Fruit fly (Drosophila melanogaster) whole organism, embryonic: ENCODE data around the gene sqh.

ENCODE experiments used
- Antp ChIP-seq: fragments of 200-800 bp; sonication (Bioruptor generic); optimal IDR thresholded peaks from 3 replicates; lab custom pipeline; 2016; ENCODE audit warnings: missing biosample characterization, missing genetic modification characterization
- CG1024 ChIP-seq: fragments of 200-800 bp; sonication (Bioruptor generic); IDR thresholded peaks from 2 replicates; pipeline ENCODE4 v1.3.6; 2022; ENCODE audit warnings: missing biosample characterization, missing genetic modification characterization
- CG11695 ChIP-seq: fragments of 200-800 bp; sonication (Bioruptor generic); IDR thresholded peaks from 3 replicates; pipeline ENCODE4 v1.3.6; 2022; ENCODE audit warnings: missing biosample characterization, missing genetic modification characterization
- CG12942 ChIP-seq: fragments of 200-800 bp; sonication (Bioruptor generic); optimal IDR thresholded peaks from 3 replicates; lab custom pipeline; 2016; ENCODE audit warnings: missing biosample characterization, missing genetic modification characterization
- CG13775 ChIP-seq: fragments of 200-800 bp; sonication (Bioruptor generic); optimal IDR thresholded peaks from 3 replicates; lab custom pipeline; 2017; ENCODE audit warnings: missing biosample characterization, mild to moderate bottlenecking, missing genetic modification characterization
- CG15514 ChIP-seq: fragments of 200-800 bp; sonication (Bioruptor generic); optimal IDR thresholded peaks from 3 replicates; lab custom pipeline; 2017; ENCODE audit warnings: missing biosample characterization, missing genetic modification characterization, mild to moderate bottlenecking, moderate library complexity, missing genetic modification reagents
- CG17802 ChIP-seq: fragments of 200-800 bp; sonication (Bioruptor generic); optimal IDR thresholded peaks from 2 replicates; lab custom pipeline; 2018; ENCODE audit warnings: missing biosample characterization, mild to moderate bottlenecking, missing genetic modification characterization, moderate library complexity
- CG2712 ChIP-seq: fragments of 200-800 bp; optimal IDR thresholded peaks from 3 replicates; lab custom pipeline; 2019; ENCODE audit warnings: missing biosample characterization, mild to moderate bottlenecking, missing genetic modification characterization, moderate library complexity
- CG30403 ChIP-seq: fragments of 200-800 bp; sonication (Bioruptor generic); optimal IDR thresholded peaks from 3 replicates; lab custom pipeline; 2016; ENCODE audit warnings: missing biosample characterization, missing genetic modification characterization
- CG3281 ChIP-seq: fragments of 200-800 bp; sonication (Bioruptor generic); optimal IDR thresholded peaks from 3 replicates; lab custom pipeline; 2017; ENCODE audit warnings: missing biosample characterization, mild to moderate bottlenecking, missing genetic modification characterization
- CG3847 ChIP-seq: fragments of 200-800 bp; sonication (Bioruptor generic); IDR thresholded peaks from 2 replicates; pipeline ENCODE4 v1.3.6; 2022; ENCODE audit warnings: missing biosample characterization, missing genetic modification characterization
- CG4360 ChIP-seq: fragments of 200-800 bp; sonication (Bioruptor generic); IDR thresholded peaks from 2 replicates; pipeline ENCODE4 v1.3.6; 2022; ENCODE audit warnings: missing biosample characterization, missing genetic modification characterization
- CG6654 ChIP-seq: fragments of 200-800 bp; sonication (Bioruptor generic); optimal IDR thresholded peaks from 2 replicates; lab custom pipeline; 2017; ENCODE audit warnings: missing biosample characterization, mild to moderate bottlenecking, missing genetic modification characterization
- CG8388 ChIP-seq: fragments of 200-800 bp; sonication (Bioruptor generic); optimal IDR thresholded peaks from 2 replicates; lab custom pipeline; 2019; ENCODE audit warnings: missing biosample characterization, mild to moderate bottlenecking, missing genetic modification characterization, moderate library complexity
- CG8924 ChIP-seq: fragments of 200-800 bp; optimal IDR thresholded peaks from 3 replicates; lab custom pipeline; 2019; ENCODE audit warnings: missing biosample characterization, mild to moderate bottlenecking, missing genetic modification characterization, moderate library complexity
- CG9609 ChIP-seq: fragments of 200-800 bp; sonication (Bioruptor generic); optimal IDR thresholded peaks from 3 replicates; lab custom pipeline; 2016; ENCODE audit warnings: missing biosample characterization, missing genetic modification characterization
- CG9797 ChIP-seq: fragments of 200-800 bp; sonication (Bioruptor generic); optimal IDR thresholded peaks from 3 replicates; lab custom pipeline; 2018; ENCODE audit warnings: missing biosample characterization, mild to moderate bottlenecking, missing genetic modification characterization
- Dbx ChIP-seq: fragments of 200-800 bp; sonication (Bioruptor generic); IDR thresholded peaks from 3 replicates; pipeline ENCODE4 v1.3.6; 2022; ENCODE audit warnings: missing biosample characterization, missing genetic modification characterization
- Deaf1 ChIP-seq: fragments of 200-800 bp; optimal IDR thresholded peaks from 3 replicates; lab custom pipeline; 2019; ENCODE audit warnings: missing biosample characterization, mild to moderate bottlenecking, missing genetic modification characterization, moderate library complexity
- Dp ChIP-seq: fragments of 200-800 bp; sonication (Bioruptor generic); optimal IDR thresholded peaks from 2 replicates; lab custom pipeline; 2018; ENCODE audit warnings: missing biosample characterization, mild to moderate bottlenecking, missing genetic modification characterization, moderate library complexity
- E2f1 ChIP-seq: fragments of 200-800 bp; sonication (Bioruptor generic); IDR thresholded peaks from 2 replicates; pipeline ENCODE4 v1.3.6; 2022; ENCODE audit warnings: missing biosample characterization, missing genetic modification characterization
- HmgD ChIP-seq: fragments of 200-800 bp; sonication (Bioruptor generic); optimal IDR thresholded peaks from 3 replicates; lab custom pipeline; 2016; ENCODE audit warnings: missing biosample characterization, missing genetic modification characterization
- Jarid2 ChIP-seq: fragments of 200-800 bp; sonication (Bioruptor generic); optimal IDR thresholded peaks from 3 replicates; lab custom pipeline; 2017; ENCODE audit warnings: mild to moderate bottlenecking, missing biosample characterization, missing genetic modification reagents, missing genetic modification characterization
- NK7.1 ChIP-seq: fragments of 200-800 bp; sonication (Bioruptor generic); optimal IDR thresholded peaks from 3 replicates; lab custom pipeline; 2016; ENCODE audit warnings: missing biosample characterization, missing genetic modification characterization
- Optix ChIP-seq: fragments of 200-800 bp; sonication (Bioruptor generic); IDR thresholded peaks from 3 replicates; pipeline ENCODE4 v1.3.6; 2022; ENCODE audit warnings: missing biosample characterization, missing genetic modification characterization
- Poxn ChIP-seq: fragments of 200-800 bp; sonication (Bioruptor generic); IDR thresholded peaks from 2 replicates; pipeline ENCODE4 v1.3.6; 2022; ENCODE audit warnings: missing biosample characterization, missing genetic modification characterization
- Rfx ChIP-seq: fragments of 200-800 bp; sonication (Bioruptor generic); IDR thresholded peaks from 2 replicates; pipeline ENCODE4 v1.3.6; 2022; ENCODE audit warnings: missing biosample characterization, missing genetic modification characterization
- Sox100B ChIP-seq: fragments of 200-800 bp; sonication (Bioruptor generic); optimal IDR thresholded peaks from 3 replicates; lab custom pipeline; 2018; ENCODE audit warnings: missing biosample characterization, mild to moderate bottlenecking, missing genetic modification characterization
- Trl ChIP-seq, 3 experiments: fragments of >200 bp in 2 of 3; fragments of 200-800 bp in 1 of 3; sonication (Bioruptor generic) in 1 of 3; optimal IDR thresholded peaks; 2 replicates in 1 of 3; 3 replicates in 2 of 3; lab custom pipeline; 2016 to 2017; ENCODE audit warnings: missing biosample characterization in 1 of 3, missing genetic modification characterization in 1 of 3
- Usf ChIP-seq: fragments of 200-800 bp; sonication (Bioruptor generic); optimal IDR thresholded peaks from 2 replicates; lab custom pipeline; 2017; ENCODE audit warnings: missing genotype, missing biosample characterization, missing genetic modification characterization
- Xbp1 ChIP-seq: fragments of 200-800 bp; sonication (Bioruptor generic); optimal IDR thresholded peaks from 3 replicates; lab custom pipeline; 2016; ENCODE audit warnings: missing biosample characterization, mild to moderate bottlenecking, missing genetic modification characterization
- bigmax ChIP-seq: fragments of 200-800 bp; sonication (Bioruptor generic); optimal IDR thresholded peaks from 2 replicates; lab custom pipeline; 2018; ENCODE audit warnings: missing biosample characterization, mild to moderate bottlenecking, missing genetic modification characterization
- cad ChIP-seq: fragments of >200 bp; optimal IDR thresholded peaks from 2 replicates; lab custom pipeline; 2017; ENCODE audit warnings: missing biosample characterization, missing genetic modification characterization
- cas ChIP-seq: fragments of 200-800 bp; sonication (Bioruptor generic); IDR thresholded peaks from 2 replicates; pipeline ENCODE4 v1.3.6; 2022; ENCODE audit warnings: missing biosample characterization, missing genetic modification characterization
- disco-r ChIP-seq: fragments of 200-800 bp; sonication (Bioruptor generic); optimal IDR thresholded peaks from 2 replicates; lab custom pipeline; 2016; ENCODE audit warnings: missing biosample characterization, missing genetic modification characterization
- fru ChIP-seq: fragments of >200 bp; optimal IDR thresholded peaks from 2 replicates; lab custom pipeline; 2017
- gcm ChIP-seq: fragments of 200-800 bp; sonication (Bioruptor generic); optimal IDR thresholded peaks from 2 replicates; lab custom pipeline; 2019; ENCODE audit warnings: missing biosample characterization, mild to moderate bottlenecking, missing genetic modification characterization, moderate library complexity
- gro ChIP-seq: fragments of 200-800 bp; sonication (Bioruptor generic); optimal IDR thresholded peaks from 2 replicates; lab custom pipeline; 2016; ENCODE audit warnings: missing biosample characterization, missing genetic modification characterization
- gsb ChIP-seq: fragments of 200-800 bp; sonication (Bioruptor generic); IDR thresholded peaks from 2 replicates; pipeline ENCODE4 v1.3.6; 2022; ENCODE audit warnings: missing biosample characterization, missing genetic modification characterization
- hbn ChIP-seq: fragments of 200-800 bp; sonication (Bioruptor generic); IDR thresholded peaks from 2 replicates; pipeline ENCODE4 v1.3.6; 2022; ENCODE audit warnings: missing biosample characterization, missing genetic modification characterization; ENCODE audit not compliant: partially characterized antibody
- luna ChIP-seq: fragments of 200-800 bp; sonication (Bioruptor generic); optimal IDR thresholded peaks from 2 replicates; lab custom pipeline; 2016; ENCODE audit warnings: missing biosample characterization, missing genetic modification characterization
- peb ChIP-seq: fragments of 200-800 bp; sonication (Bioruptor generic); IDR thresholded peaks from 2 replicates; pipeline ENCODE4 v1.3.6; 2022; ENCODE audit warnings: missing biosample characterization, missing genetic modification characterization
- repo ChIP-seq: fragments of 200-800 bp; sonication (Bioruptor generic); optimal IDR thresholded peaks from 2 replicates; lab custom pipeline; 2016; ENCODE audit warnings: missing biosample characterization, missing genetic modification characterization
- sc ChIP-seq, 3 experiments: fragments of >200 bp in 2 of 3; fragments of 200-800 bp in 1 of 3; sonication (Bioruptor generic) in 1 of 3; optimal IDR thresholded peaks; 2 replicates in 2 of 3; 3 replicates in 1 of 3; lab custom pipeline; 2017; ENCODE audit warnings: mild to moderate bottlenecking in 1 of 3, missing biosample characterization in 1 of 3, missing genetic modification characterization in 1 of 3, missing genetic modification reagents in 1 of 3
- scrt ChIP-seq: fragments of 200-800 bp; sonication (Bioruptor generic); optimal IDR thresholded peaks from 2 replicates; lab custom pipeline; 2018; ENCODE audit warnings: missing biosample characterization, mild to moderate bottlenecking, missing genetic modification characterization, moderate library complexity
- shn ChIP-seq: fragments of 200-800 bp; sonication (Bioruptor generic); optimal IDR thresholded peaks from 3 replicates; lab custom pipeline; 2016; ENCODE audit warnings: missing biosample characterization, missing genetic modification characterization
- sim ChIP-seq: fragments of 200-800 bp; sonication (Bioruptor generic); IDR thresholded peaks from 2 replicates; pipeline ENCODE4 v1.3.6; 2022; ENCODE audit warnings: missing biosample characterization, missing genetic modification characterization
- sima ChIP-seq: fragments of 200-800 bp; sonication (Bioruptor generic); optimal IDR thresholded peaks from 2 replicates; lab custom pipeline; 2016; ENCODE audit warnings: missing biosample characterization, missing genetic modification characterization
- toy ChIP-seq: fragments of 200-800 bp; sonication (Bioruptor generic); IDR thresholded peaks from 2 replicates; pipeline ENCODE4 v1.3.6; 2022; ENCODE audit warnings: missing biosample characterization, missing genetic modification characterization
- tx ChIP-seq: fragments of 200-800 bp; sonication (Bioruptor generic); optimal IDR thresholded peaks from 2 replicates; lab custom pipeline; 2016; ENCODE audit warnings: missing biosample characterization, missing genetic modification characterization
- unpg ChIP-seq: fragments of 200-800 bp; sonication (Bioruptor generic); optimal IDR thresholded peaks from 3 replicates; lab custom pipeline; 2018; ENCODE audit warnings: missing biosample characterization, mild to moderate bottlenecking, missing genetic modification characterization, moderate library complexity
- wek ChIP-seq: fragments of 200-800 bp; sonication (Bioruptor generic); optimal IDR thresholded peaks from 3 replicates; lab custom pipeline; 2018; ENCODE audit warnings: missing biosample characterization, mild to moderate bottlenecking, missing genetic modification characterization, moderate library complexity

The sqh gene

dm6 chrX:6219845-6220345, 5.0 kb downstream of the sqh start, which contains the start of gene Efr (continued):
- no peak for TF ChIP-seq gsb (GFP tag; lab: Robert Waterston, UW)
- TF ChIP-seq hbn: peak; percentile 33; the same call in 1 of the 2 replicates
- no peak for TF ChIP-seq sim (GFP tag; lab: Robert Waterston, UW)
- no peak for TF ChIP-seq CG9609 (GFP tag; lab: Kevin White, UChicago)
- TF ChIP-seq CG4360 (GFP tag; lab: Robert Waterston, UW): peak; percentile 72
- TF ChIP-seq shn (GFP tag; lab: Kevin White, UChicago): no peak
- TF ChIP-seq Dp (GFP tag; lab: Kevin White, UChicago): peak; percentile 84
- TF ChIP-seq CG12942 (GFP tag; lab: Kevin White, UChicago): no peak
- TF ChIP-seq toy: no peak
- TF ChIP-seq Xbp1 (GFP tag; lab: Kevin White, UChicago): no peak
- no peak for TF ChIP-seq CG8388 (GFP tag; lab: Kevin White, UChicago)
- TF ChIP-seq E2f1 (GFP tag; lab: Robert Waterston, UW): no peak
- TF ChIP-seq CG17802: no peak
- TF ChIP-seq CG8924 (tag; lab: Kevin White, UChicago): peak; percentile 2
- TF ChIP-seq Trl (optimal IDR thresholded peaks at IDR 0.05; lab: Kevin White, UChicago): peak in 1 of 2 experiments; percentile 35
- no peak for TF ChIP-seq Trl (GFP tag; optimal IDR thresholded peaks at IDR 0.05; lab: Kevin White, UChicago)
- peak; percentile 4 for TF ChIP-seq unpg (GFP tag; lab: Kevin White, UChicago)
- TF ChIP-seq fru (lab: Kevin White, UChicago): no peak
- TF ChIP-seq gro (GFP tag; lab: Kevin White, UChicago): no peak
- no peak for TF ChIP-seq Jarid2 (GFP tag; lab: Kevin White, UChicago)
- no peak for TF ChIP-seq CG1024 (GFP tag; lab: Robert Waterston, UW)
- no peak for TF ChIP-seq Poxn (GFP tag; lab: Robert Waterston, UW)
- no peak for TF ChIP-seq Sox100B
- TF ChIP-seq CG9797 (GFP tag; lab: Kevin White, UChicago): peak; percentile 48
- no peak for TF ChIP-seq wek (GFP tag; lab: Kevin White, UChicago)
- no peak for TF ChIP-seq HmgD (GFP tag; lab: Kevin White, UChicago)
- no peak for TF ChIP-seq peb (GFP tag; lab: Robert Waterston, UW)
- no peak for TF ChIP-seq CG6654
- TF ChIP-seq sima (GFP tag; lab: Kevin White, UChicago): no peak
- peak; percentile 28 for TF ChIP-seq Deaf1
- no peak for TF ChIP-seq CG11695 (GFP tag; lab: Robert Waterston, UW)
- TF ChIP-seq Antp: no peak
- TF ChIP-seq CG3847 (GFP tag; lab: Robert Waterston, UW): no peak
- no peak for TF ChIP-seq sc (optimal IDR thresholded peaks at IDR 0.05; lab: Kevin White, UChicago)
- no peak for TF ChIP-seq sc (GFP tag; optimal IDR thresholded peaks at IDR 0.05; lab: Kevin White, UChicago)
- TF ChIP-seq Optix (GFP tag; lab: Robert Waterston, UW): no peak
- no peak for TF ChIP-seq bigmax (GFP tag; lab: Kevin White, UChicago)
- TF ChIP-seq Dbx: no peak
- TF ChIP-seq tx (GFP tag; lab: Kevin White, UChicago): no peak
- no peak for TF ChIP-seq gcm (GFP tag; lab: Kevin White, UChicago)
- no peak for TF ChIP-seq repo (GFP tag; lab: Kevin White, UChicago)
- TF ChIP-seq Usf (GFP tag; lab: Kevin White, UChicago): no peak
- peak; percentile 39 for TF ChIP-seq CG15514 (GFP tag; lab: Kevin White, UChicago)
- TF ChIP-seq cas: no peak
- no peak for TF ChIP-seq luna (GFP tag; lab: Kevin White, UChicago)
- no peak for TF ChIP-seq Rfx (GFP tag; lab: Robert Waterston, UW)
- TF ChIP-seq CG13775 (GFP tag; lab: Kevin White, UChicago): no peak
- no peak for TF ChIP-seq scrt (GFP tag; lab: Kevin White, UChicago)
- peak; percentile 26 for TF ChIP-seq CG3281 (GFP tag; lab: Kevin White, UChicago)
- TF ChIP-seq CG30403 (GFP tag; lab: Kevin White, UChicago): no peak
- no peak for TF ChIP-seq cad (GFP tag; lab: Kevin White, UChicago)
- no peak for TF ChIP-seq CG2712
- no peak for TF ChIP-seq NK7.1 (GFP tag; lab: Kevin White, UChicago)
- no peak for TF ChIP-seq disco-r
